Worm (Caenorhabditis elegans) whole organism, midembryonic: ENCODE measurements around the gene meg-2.
A peak's percentile ranks its signal among the peaks of the same experiment; 100 is the strongest.

Source experiments
- cog-1 ChIP-seq: sonication (generic microtip); optimal IDR thresholded peaks from 2 replicates; lab custom pipeline; 2016; ENCODE audit warnings: missing genetic modification characterization, missing compliant biosample characterization
- flt-1 ChIP-seq: fragments of 200-800 bp; sonication (Bioruptor generic); IDR thresholded peaks from 2 replicates; pipeline ENCODE4 v1.3.6; 2022; ENCODE audit warnings: missing genetic modification characterization, missing compliant biosample characterization
- ref-1 ChIP-seq: fragments of 200-800 bp; sonication (Bioruptor generic); conservative IDR thresholded peaks from 2 replicates; pipeline ENCODE4 v1.3.6; 2022; ENCODE audit warnings: missing genetic modification reagents, missing genetic modification characterization, missing compliant biosample characterization
- ztf-23 ChIP-seq: fragments of 200-800 bp; sonication (Bioruptor generic); IDR thresholded peaks from 2 replicates; pipeline ENCODE4 v1.3.6; 2022; ENCODE audit warnings: missing genetic modification reagents, missing genetic modification characterization, missing compliant biosample characterization

DNA sequence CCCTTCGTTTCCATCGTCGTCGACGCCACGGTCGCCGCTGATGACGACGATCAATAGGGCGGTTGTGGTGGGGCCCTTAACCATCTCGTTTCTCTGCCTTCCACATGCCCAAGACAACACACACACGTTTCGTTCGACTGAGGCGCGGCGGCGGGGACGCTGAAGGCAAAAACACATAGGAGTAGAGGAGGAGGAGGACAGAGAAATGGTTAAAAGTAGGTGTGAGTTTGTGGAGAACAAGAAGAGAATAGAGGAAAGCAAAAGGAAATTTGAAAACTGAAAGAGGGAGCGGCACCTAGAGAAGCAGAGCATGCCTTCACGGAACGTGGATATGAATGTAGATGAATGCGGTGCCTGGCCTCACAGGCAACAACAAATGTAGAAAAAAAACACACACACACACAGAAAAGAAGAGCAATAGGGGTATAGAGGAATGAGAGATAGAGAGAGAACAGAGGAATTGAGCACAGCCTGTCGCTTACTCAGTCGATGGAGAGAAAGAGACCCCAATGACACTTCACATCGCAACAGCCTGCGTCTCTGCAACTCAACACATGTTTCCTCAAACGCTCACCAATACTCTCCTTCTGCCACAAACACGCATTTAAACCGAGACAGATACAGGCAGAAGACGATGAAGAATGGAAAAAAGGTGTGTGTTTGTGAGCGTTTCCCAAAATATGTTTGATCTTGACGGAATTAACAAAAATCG lies 43.5 kb upstream of the meg-2 start:
- no peak for TF ChIP-seq ref-1 (GFP tag; lab: Robert Waterston, UW)
- TF ChIP-seq cog-1 (tag; lab: Kevin White, UChicago), result peak; percentile 62
- 0 out of 2 replicates have a peak, but pooled peaks have one; percentile 19 for TF ChIP-seq ztf-23 (GFP tag; lab: Robert Waterston, UW)
- TF ChIP-seq flt-1, result no peak
